Worm (Caenorhabditis elegans) whole organism, L1 larva: ENCODE results near the gene wrt-3.

ENCODE experiments used
- fkh-10 ChIP-seq: sonication (generic microtip); optimal IDR thresholded peaks from 2 replicates; lab custom pipeline; 2017; ENCODE audit warnings: missing biosample characterization, missing genetic modification reagents, missing genetic modification characterization
- lin-15B ChIP-seq: fragments of 150-350 bp; sonication (generic microtip); optimal IDR thresholded peaks from 3 replicates; lab custom pipeline; 2014; ENCODE audit warnings: missing biosample characterization, missing genetic modification characterization
- nhr-77 ChIP-seq: fragments of 150-350 bp; optimal IDR thresholded peaks from 2 replicates; lab custom pipeline; 2014; ENCODE audit warnings: missing biosample characterization, missing genetic modification characterization
- swsn-7 ChIP-seq: sonication (generic microtip); optimal IDR thresholded peaks from 2 replicates; lab custom pipeline; 2016; ENCODE audit warnings: missing genetic modification characterization, missing compliant biosample characterization

DNA sequence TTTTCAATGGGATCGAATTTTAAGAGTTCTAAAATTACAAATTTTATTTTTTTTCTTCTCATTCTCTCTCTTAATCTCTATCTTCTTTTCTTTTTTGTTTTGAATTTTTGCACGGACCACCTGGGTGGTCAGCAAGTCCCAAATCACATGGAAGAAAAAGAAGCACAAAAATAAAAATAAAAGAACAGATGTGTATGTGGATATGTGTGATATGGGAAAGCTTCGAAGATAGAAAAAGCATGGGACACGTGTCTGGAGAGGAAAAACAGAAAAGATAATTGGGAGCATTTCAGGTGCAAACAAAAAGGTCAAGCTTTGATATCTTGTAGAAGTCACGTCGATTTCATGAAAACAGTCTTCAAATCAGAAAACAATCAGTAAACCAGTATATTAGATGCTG is 30.0 kb downstream of the wrt-3 start, which contains the start of gene hsp-12.6:
- no peak for TF ChIP-seq swsn-7 (tag; lab: Kevin White, UChicago)
- no peak for TF ChIP-seq nhr-77
- TF ChIP-seq lin-15B (tag; lab: Kevin White, UChicago): no peak
- no peak for TF ChIP-seq fkh-10 (GFP tag; lab: Kevin White, UChicago)
